Fruit fly (Drosophila melanogaster) whole organism, embryonic: Measurements from ENCODE around the gene TMEM216.

Experiments
- Asciz ChIP-seq: fragments of 200-800 bp; sonication (Bioruptor generic); optimal IDR thresholded peaks from 2 replicates; lab custom pipeline; 2017; ENCODE audit warnings: missing biosample characterization, mild to moderate bottlenecking, missing genetic modification characterization, missing genetic modification reagents
- Atf-2 ChIP-seq: fragments of 200-800 bp; sonication (Bioruptor generic); optimal IDR thresholded peaks from 2 replicates; lab custom pipeline; 2016; ENCODE audit warnings: missing biosample characterization, missing genetic modification characterization
- Blimp-1 ChIP-seq: fragments of 200-800 bp; sonication (Bioruptor generic); optimal IDR thresholded peaks from 3 replicates; lab custom pipeline; 2018; ENCODE audit warnings: missing biosample characterization, missing genetic modification characterization, mild to moderate bottlenecking, moderate library complexity, missing genetic modification reagents
- CG10431 ChIP-seq: fragments of 200-800 bp; sonication (Bioruptor generic); optimal IDR thresholded peaks from 3 replicates; lab custom pipeline; 2018; ENCODE audit warnings: missing biosample characterization, mild to moderate bottlenecking, missing genetic modification characterization
- CG11696 ChIP-seq: fragments of 200-800 bp; sonication (Bioruptor generic); IDR thresholded peaks from 2 replicates; pipeline ENCODE4 v1.3.6; 2022; ENCODE audit warnings: missing biosample characterization, missing genetic modification characterization
- CG12391 ChIP-seq: fragments of 200-800 bp; sonication (Bioruptor generic); optimal IDR thresholded peaks from 3 replicates; lab custom pipeline; 2018; ENCODE audit warnings: missing biosample characterization, mild to moderate bottlenecking, missing genetic modification characterization, moderate library complexity
- CG12769 ChIP-seq: fragments of 200-800 bp; sonication (Bioruptor generic); optimal IDR thresholded peaks from 2 replicates; lab custom pipeline; 2019; ENCODE audit warnings: missing biosample characterization, mild to moderate bottlenecking, missing genetic modification characterization, moderate library complexity
- CG13296 ChIP-seq: fragments of 200-800 bp; sonication (Bioruptor generic); optimal IDR thresholded peaks from 3 replicates; lab custom pipeline; 2018; ENCODE audit warnings: missing biosample characterization, mild to moderate bottlenecking, missing genetic modification characterization
- CG13775 ChIP-seq: fragments of 200-800 bp; sonication (Bioruptor generic); optimal IDR thresholded peaks from 3 replicates; lab custom pipeline; 2017; ENCODE audit warnings: missing biosample characterization, mild to moderate bottlenecking, missing genetic modification characterization
- CG14710 ChIP-seq: fragments of 200-800 bp; sonication (Bioruptor generic); optimal IDR thresholded peaks from 3 replicates; lab custom pipeline; 2019; ENCODE audit warnings: missing biosample characterization, mild to moderate bottlenecking, missing genetic modification characterization, moderate library complexity
- CG14965 ChIP-seq: fragments of 200-800 bp; sonication (Bioruptor generic); optimal IDR thresholded peaks from 2 replicates; lab custom pipeline; 2016; ENCODE audit warnings: missing biosample characterization, missing genetic modification characterization, borderline replicate concordance
- CG15514 ChIP-seq: fragments of 200-800 bp; sonication (Bioruptor generic); optimal IDR thresholded peaks from 3 replicates; lab custom pipeline; 2017; ENCODE audit warnings: missing biosample characterization, missing genetic modification characterization, mild to moderate bottlenecking, moderate library complexity, missing genetic modification reagents
- CG17186 ChIP-seq: fragments of 200-800 bp; sonication (Bioruptor generic); optimal IDR thresholded peaks from 3 replicates; lab custom pipeline; 2017; ENCODE audit warnings: missing biosample characterization, missing genetic modification reagents, missing genetic modification characterization
- CG17359 ChIP-seq: fragments of 200-800 bp; sonication (Bioruptor generic); optimal IDR thresholded peaks from 3 replicates; lab custom pipeline; 2018; ENCODE audit warnings: missing biosample characterization, mild to moderate bottlenecking, missing genetic modification characterization, moderate library complexity
- CG17385 ChIP-seq: fragments of 200-800 bp; sonication (Bioruptor generic); optimal IDR thresholded peaks from 3 replicates; lab custom pipeline; 2018; ENCODE audit warnings: missing biosample characterization, mild to moderate bottlenecking, missing genetic modification characterization
- CG1832 ChIP-seq: fragments of 200-800 bp; sonication (Bioruptor generic); optimal IDR thresholded peaks from 2 replicates; lab custom pipeline; 2017; ENCODE audit warnings: missing biosample characterization, mild to moderate bottlenecking, missing genetic modification characterization, inconsistent platforms
- CG18764 ChIP-seq: fragments of 200-800 bp; sonication (Bioruptor generic); optimal IDR thresholded peaks from 3 replicates; lab custom pipeline; 2016; ENCODE audit warnings: missing biosample characterization, missing genetic modification characterization
- CG31365 ChIP-seq: fragments of 200-800 bp; sonication (Bioruptor generic); optimal IDR thresholded peaks from 2 replicates; lab custom pipeline; 2018; ENCODE audit warnings: missing biosample characterization, mild to moderate bottlenecking, missing genetic modification characterization
- CG4328 ChIP-seq: fragments of 200-800 bp; sonication (Bioruptor generic); optimal IDR thresholded peaks from 3 replicates; lab custom pipeline; 2017; ENCODE audit warnings: missing biosample characterization, missing genetic modification reagents, missing genetic modification characterization
- CG4360 ChIP-seq: fragments of 200-800 bp; sonication (Bioruptor generic); IDR thresholded peaks from 2 replicates; pipeline ENCODE4 v1.3.6; 2022; ENCODE audit warnings: missing biosample characterization, missing genetic modification characterization
- CG6854 ChIP-seq: fragments of 200-800 bp; sonication (Bioruptor generic); optimal IDR thresholded peaks from 3 replicates; lab custom pipeline; 2017; ENCODE audit warnings: missing biosample characterization, mild to moderate bottlenecking, missing genetic modification characterization
- CG8388 ChIP-seq: fragments of 200-800 bp; sonication (Bioruptor generic); optimal IDR thresholded peaks from 2 replicates; lab custom pipeline; 2019; ENCODE audit warnings: missing biosample characterization, mild to moderate bottlenecking, missing genetic modification characterization, moderate library complexity
- CG8924 ChIP-seq: fragments of 200-800 bp; optimal IDR thresholded peaks from 3 replicates; lab custom pipeline; 2019; ENCODE audit warnings: missing biosample characterization, mild to moderate bottlenecking, missing genetic modification characterization, moderate library complexity
- CG8944 ChIP-seq: fragments of 200-800 bp; sonication (Bioruptor generic); optimal IDR thresholded peaks from 3 replicates; lab custom pipeline; 2016; ENCODE audit warnings: missing biosample characterization, missing genetic modification characterization
- CG9932 ChIP-seq: fragments of 200-800 bp; sonication (Bioruptor generic); IDR thresholded peaks from 2 replicates; pipeline ENCODE4 v1.3.6; 2022; ENCODE audit warnings: missing biosample characterization, missing genetic modification characterization
- Drgx ChIP-seq: fragments of 200-800 bp; sonication (Bioruptor generic); IDR thresholded peaks from 2 replicates; pipeline ENCODE4 v1.3.6; 2022; ENCODE audit warnings: missing biosample characterization, missing genetic modification characterization
- E2f1 ChIP-seq: fragments of 200-800 bp; sonication (Bioruptor generic); IDR thresholded peaks from 2 replicates; pipeline ENCODE4 v1.3.6; 2022; ENCODE audit warnings: missing biosample characterization, missing genetic modification characterization
- Ets65A ChIP-seq: fragments of 200-800 bp; sonication (Bioruptor generic); peaks from one replicate; lab custom pipeline; 2016; ENCODE audit warnings: missing biosample characterization, missing genetic modification characterization
- Fer1 ChIP-seq: fragments of 200-800 bp; sonication (Bioruptor generic); optimal IDR thresholded peaks from 2 replicates; lab custom pipeline; 2017; ENCODE audit warnings: missing biosample characterization, mild to moderate bottlenecking, missing genetic modification characterization
- Gsc ChIP-seq: fragments of 200-800 bp; sonication (Bioruptor generic); IDR thresholded peaks from 2 replicates; pipeline ENCODE4 v1.3.6; 2022; ENCODE audit warnings: missing biosample characterization, missing genetic modification characterization
- HHEX ChIP-seq: fragments of 200-800 bp; sonication (Bioruptor generic); optimal IDR thresholded peaks from 3 replicates; lab custom pipeline; 2017; ENCODE audit warnings: missing biosample characterization, mild to moderate bottlenecking, missing genetic modification characterization, missing genetic modification reagents
- HLHmδ ChIP-seq: fragments of 200-800 bp; sonication (Bioruptor generic); optimal IDR thresholded peaks from 2 replicates; lab custom pipeline; 2018; ENCODE audit warnings: missing biosample characterization, mild to moderate bottlenecking, missing genetic modification characterization, moderate library complexity
- Mad ChIP-seq: fragments of 200-800 bp; sonication (Bioruptor generic); optimal IDR thresholded peaks from 2 replicates; lab custom pipeline; 2016; ENCODE audit warnings: missing biosample characterization, missing genetic modification characterization
- Med ChIP-seq: fragments of 200-800 bp; sonication (Bioruptor generic); peaks from one replicate; lab custom pipeline; 2016; ENCODE audit warnings: missing biosample characterization, missing genetic modification characterization, mild to moderate bottlenecking, inconsistent platforms, moderate library complexity
- Meics ChIP-seq: fragments of 200-800 bp; sonication (Bioruptor generic); optimal IDR thresholded peaks from 2 replicates; lab custom pipeline; 2017; ENCODE audit warnings: missing biosample characterization, mild to moderate bottlenecking, missing genetic modification characterization
- NC2α ChIP-seq: fragments of 200-800 bp; sonication (Bioruptor generic); optimal IDR thresholded peaks from 2 replicates; lab custom pipeline; 2016; ENCODE audit warnings: missing biosample characterization, missing genetic modification characterization
- Nf-YC ChIP-seq: fragments of 200-800 bp; optimal IDR thresholded peaks from 3 replicates; lab custom pipeline; 2019; ENCODE audit warnings: missing biosample characterization, mild to moderate bottlenecking, missing genetic modification characterization, moderate library complexity
- Vsx1 ChIP-seq: fragments of 200-800 bp; sonication (Bioruptor generic); optimal IDR thresholded peaks from 2 replicates; lab custom pipeline; 2017; ENCODE audit warnings: missing biosample characterization, mild to moderate bottlenecking, missing genetic modification characterization, missing genetic modification reagents
- abd-A ChIP-seq: fragments of 200-800 bp; sonication (Bioruptor generic); optimal IDR thresholded peaks from 3 replicates; lab custom pipeline; 2019; ENCODE audit warnings: missing biosample characterization, mild to moderate bottlenecking, missing genetic modification characterization, moderate library complexity
- ara ChIP-seq: fragments of 200-800 bp; sonication (Bioruptor generic); IDR thresholded peaks from 2 replicates; pipeline ENCODE4 v1.3.6; 2022; ENCODE audit warnings: missing biosample characterization, missing genetic modification characterization
- bcd ChIP-seq: fragments of 200-800 bp; sonication (Bioruptor generic); optimal IDR thresholded peaks from 2 replicates; lab custom pipeline; 2017; ENCODE audit warnings: missing biosample characterization, mild to moderate bottlenecking, missing genetic modification characterization
- bsh ChIP-seq, 2 experiments: fragments of 200-800 bp; sonication (Bioruptor generic); optimal IDR thresholded peaks; 2 replicates each; lab custom pipeline; 2017 to 2018; ENCODE audit warnings: mild to moderate bottlenecking in 2 of 2, missing biosample characterization in 2 of 2, missing genetic modification characterization in 2 of 2, moderate library complexity in 1 of 2
- cato ChIP-seq: fragments of 200-800 bp; sonication (Bioruptor generic); optimal IDR thresholded peaks from 2 replicates; lab custom pipeline; 2016; ENCODE audit warnings: missing biosample characterization, missing genetic modification characterization, borderline replicate concordance
- dmrt99B ChIP-seq: fragments of 200-800 bp; sonication (Bioruptor generic); optimal IDR thresholded peaks from 2 replicates; lab custom pipeline; 2018; ENCODE audit warnings: missing biosample characterization, mild to moderate bottlenecking, missing genetic modification characterization, moderate library complexity
- ewg ChIP-seq: fragments of 200-800 bp; sonication (Bioruptor generic); optimal IDR thresholded peaks from 3 replicates; lab custom pipeline; 2017; ENCODE audit warnings: mild to moderate bottlenecking, missing biosample characterization, missing genetic modification reagents, missing genetic modification characterization
- lbe ChIP-seq: fragments of 200-800 bp; sonication (Bioruptor generic); optimal IDR thresholded peaks from 2 replicates; lab custom pipeline; 2016; ENCODE audit warnings: missing biosample characterization, mild to moderate bottlenecking, missing genetic modification characterization
- lola ChIP-seq, 3 experiments: fragments of >200 bp in 2 of 3; fragments of 200-800 bp in 1 of 3; sonication (Bioruptor generic) in 1 of 3; optimal IDR thresholded peaks; 2 replicates each; lab custom pipeline; 2017 to 2019; ENCODE audit warnings: missing biosample characterization in 3 of 3, missing genetic modification characterization in 3 of 3, mild to moderate bottlenecking in 1 of 3, moderate library complexity in 1 of 3
- maf-S ChIP-seq: fragments of 200-800 bp; sonication (Bioruptor generic); optimal IDR thresholded peaks from 2 replicates; lab custom pipeline; 2016; ENCODE audit warnings: missing biosample characterization, missing genetic modification characterization
- scrt ChIP-seq: fragments of 200-800 bp; sonication (Bioruptor generic); optimal IDR thresholded peaks from 2 replicates; lab custom pipeline; 2018; ENCODE audit warnings: missing biosample characterization, mild to moderate bottlenecking, missing genetic modification characterization, moderate library complexity
- twi ChIP-seq: fragments of 200-800 bp; optimal IDR thresholded peaks from 2 replicates; lab custom pipeline; 2019; ENCODE audit warnings: missing biosample characterization, mild to moderate bottlenecking, missing genetic modification characterization, moderate library complexity

The TMEM216 gene

DNA sequence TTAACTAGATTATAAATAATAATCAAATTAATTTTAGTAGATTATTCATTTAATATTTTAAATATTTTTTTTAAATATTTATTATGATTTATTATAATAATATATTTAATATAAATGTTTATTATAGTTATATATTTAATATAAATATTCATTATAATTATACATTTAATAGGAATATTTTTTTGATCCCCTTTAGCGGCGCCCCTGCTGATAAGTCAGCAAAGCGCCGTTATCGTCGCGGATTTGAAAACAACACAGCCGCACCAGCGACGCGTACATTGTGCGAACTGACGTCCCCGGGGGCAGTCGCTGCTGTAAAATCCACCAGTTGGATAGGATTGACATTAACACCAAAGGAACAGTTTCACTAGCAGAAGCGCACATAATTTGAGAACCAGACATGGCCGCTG lies 3.3 kb upstream of the TMEM216 start, which contains the start of gene CG8112:
TSS of gene CG8112 (plus strand) at position 212 of the 410 bp plus-strand sequence.
- no peak for TF ChIP-seq CG17186 (GFP tag; lab: Kevin White, UChicago)
- peak in 1 of 3 experiments; percentile 2 for TF ChIP-seq lola (GFP tag; optimal IDR thresholded peaks at IDR 0.05; lab: Kevin White, UChicago)
- no peak for TF ChIP-seq cato (GFP tag; lab: Kevin White, UChicago)
- no peak for TF ChIP-seq Fer1 (GFP tag; lab: Kevin White, UChicago)
- no peak for TF ChIP-seq CG18764
- TF ChIP-seq CG8388 (GFP tag; lab: Kevin White, UChicago), result peak; percentile 14
- no peak for TF ChIP-seq E2f1 (GFP tag; lab: Robert Waterston, UW)
- TF ChIP-seq Nf-YC (tag; lab: Kevin White, UChicago), result no peak
- peak; percentile 7 for TF ChIP-seq Vsx1 (GFP tag; lab: Kevin White, UChicago)
- TF ChIP-seq CG4328 (GFP tag; lab: Kevin White, UChicago), result no peak
- TF ChIP-seq bcd (GFP tag; lab: Kevin White, UChicago), result peak; percentile 16
- peak; percentile 3 for TF ChIP-seq CG6854
- peak; percentile 23 for TF ChIP-seq CG13775 (GFP tag; lab: Kevin White, UChicago)
- TF ChIP-seq Meics (GFP tag; lab: Kevin White, UChicago), result peak; percentile 54
- TF ChIP-seq CG10431 (GFP tag; lab: Kevin White, UChicago), result no peak
- no peak for TF ChIP-seq ewg
- no peak for TF ChIP-seq bsh (GFP tag; optimal IDR thresholded peaks at IDR 0.05; lab: Kevin White, UChicago)
- no peak for TF ChIP-seq twi (tag; lab: Kevin White, UChicago)
- no peak for TF ChIP-seq CG4360
- TF ChIP-seq CG12391, result peak; percentile 19
- TF ChIP-seq CG9932, result 0 out of 2 replicates have a peak, but pooled peaks have one; percentile 21
- TF ChIP-seq CG1832 (GFP tag; lab: Kevin White, UChicago), result no peak
- TF ChIP-seq Ets65A (GFP tag; lab: Kevin White, UChicago), result no peak
- no peak for TF ChIP-seq CG11696 (GFP tag; lab: Robert Waterston, UW)
- TF ChIP-seq CG8944 (GFP tag; lab: Kevin White, UChicago), result no peak
- TF ChIP-seq Gsc (GFP tag; lab: Robert Waterston, UW), result no peak
- peak; percentile 32 for TF ChIP-seq lbe
- peak; percentile 12 for TF ChIP-seq Asciz
- peak; percentile 6 for TF ChIP-seq CG14710
- no peak for TF ChIP-seq CG14965 (GFP tag; lab: Kevin White, UChicago)
- TF ChIP-seq CG13296, result peak; percentile 44
- peak; percentile 24 for TF ChIP-seq CG15514 (GFP tag; lab: Kevin White, UChicago)
- TF ChIP-seq NC2α, result no peak
- no peak for TF ChIP-seq ara (GFP tag; lab: Robert Waterston, UW)
- no peak for TF ChIP-seq scrt (GFP tag; lab: Kevin White, UChicago)
- no peak for TF ChIP-seq Mad
- TF ChIP-seq HHEX (GFP tag; lab: Kevin White, UChicago), result peak; percentile 6
- TF ChIP-seq dmrt99B (tag; lab: Kevin White, UChicago), result no peak
- TF ChIP-seq CG31365 (tag; lab: Kevin White, UChicago), result no peak
- TF ChIP-seq Blimp-1 (GFP tag; lab: Kevin White, UChicago), result no peak
- TF ChIP-seq abd-A (tag; lab: Kevin White, UChicago), result no peak
- peak; percentile 35; the same call in 1 of the 2 replicates for TF ChIP-seq Drgx
- TF ChIP-seq Med, result peak; percentile 80
- no peak for TF ChIP-seq maf-S
- no peak for TF ChIP-seq CG12769 (tag; lab: Kevin White, UChicago)
- no peak for TF ChIP-seq HLHmδ (GFP tag; lab: Kevin White, UChicago)
- no peak for TF ChIP-seq CG17359 (tag; lab: Kevin White, UChicago)
- TF ChIP-seq CG17385, result peak; percentile 21
- TF ChIP-seq CG8924, result peak; percentile 44
- no peak for TF ChIP-seq Atf-2 (GFP tag; lab: Kevin White, UChicago)
